Worm (Caenorhabditis elegans): Measurements from ENCODE around the gene Y65A5A.24.

The Y65A5A.24 gene

ce11 chrIV:16393668-16394067 is at the start of gene Y65A5A.24:
TSS of gene Y65A5A.24 (plus strand) at chrIV:16393968.
- TF ChIP-seq mbf-1 (tag; optimal IDR thresholded peaks at IDR 0.05) (no peak), ztf-11 (tag; optimal IDR thresholded peaks at IDR 0.05) (no peak), ztf-1 (GFP tag; conservative IDR thresholded peaks at IDR 0.05) (no peak), nhr-25 (tag; optimal IDR thresholded peaks at IDR 0.05) (no peak)

- TF ChIP-seq ceh-82 (tag; optimal IDR thresholded peaks at IDR 0.05): no peak
- TF ChIP-seq snpc-4 (tag; optimal IDR thresholded peaks at IDR 0.05): no peak
- no peak for TF ChIP-seq nhr-237 (tag; optimal IDR thresholded peaks at IDR 0.05)
- no peak for TF ChIP-seq nhr-77 (tag; optimal IDR thresholded peaks at IDR 0.05)
- TF ChIP-seq aly-2 (tag; optimal IDR thresholded peaks at IDR 0.05): no peak
- no peak for TF ChIP-seq nhr-11 (tag; optimal IDR thresholded peaks at IDR 0.05)
- no peak for TF ChIP-seq ztf-1 (GFP tag; conservative IDR thresholded peaks at IDR 0.05)
- TF ChIP-seq lin-13 (GFP tag; optimal IDR thresholded peaks at IDR 0.05): no peak
- TF ChIP-seq ama-1 (optimal IDR thresholded peaks at IDR 0.05): no peak
- TF ChIP-seq nhr-25 (tag; optimal IDR thresholded peaks at IDR 0.05): no peak
- no peak for TF ChIP-seq lin-39 (tag; optimal IDR thresholded peaks at IDR 0.05)
- TF ChIP-seq elt-1 (tag; optimal IDR thresholded peaks at IDR 0.05): no peak
- TF ChIP-seq sem-4 (tag; optimal IDR thresholded peaks at IDR 0.05): no peak
- TF ChIP-seq mbf-1 (tag; optimal IDR thresholded peaks at IDR 0.05): no peak
- TF ChIP-seq mdl-1 (tag; optimal IDR thresholded peaks at IDR 0.05): no peak
- TF ChIP-seq nhr-12 (tag; optimal IDR thresholded peaks at IDR 0.05): no peak
- no peak for TF ChIP-seq C34F6.9 (tag; optimal IDR thresholded peaks at IDR 0.05)
These were observed 47.3 kb upstream of the Y65A5A.24 start, which contains the start of gene C35D6.3 for ce11 chrIV:16346514-16346913. TSS of gene C35D6.3 (plus strand) at chrIV:16346814.

ce11 chrIV:16350690-16351089 is 43.1 kb upstream of the Y65A5A.24 start, which contains the start of gene C35D6.4:
TSS of gene C35D6.4 (plus strand) at chrIV:16350990.
- TF ChIP-seq nhr-12 (tag; optimal IDR thresholded peaks at IDR 0.05): no peak

- TF ChIP-seq nhr-129 (tag; optimal IDR thresholded peaks at IDR 0.05): no peak
- no peak for TF ChIP-seq zag-1 (tag; optimal IDR thresholded peaks at IDR 0.05)
- no peak for TF ChIP-seq nhr-21 (tag; optimal IDR thresholded peaks at IDR 0.05)
- no peak for TF ChIP-seq nhr-12 (tag; optimal IDR thresholded peaks at IDR 0.05)
- TF ChIP-seq ZK546.5 (tag; optimal IDR thresholded peaks at IDR 0.05): no peak
- no peak for TF ChIP-seq dmd-4 (tag; optimal IDR thresholded peaks at IDR 0.05)
- no peak for TF ChIP-seq ama-1 (optimal IDR thresholded peaks at IDR 0.05)
- TF ChIP-seq mdl-1 (tag; optimal IDR thresholded peaks at IDR 0.05): no peak
- no peak for TF ChIP-seq sma-9 (GFP tag; optimal IDR thresholded peaks at IDR 0.05)
- no peak for TF ChIP-seq sma-9 (tag; optimal IDR thresholded peaks at IDR 0.05)
- no peak for TF ChIP-seq nhr-237 (tag; optimal IDR thresholded peaks at IDR 0.05)
These were observed 29.2 kb upstream of the Y65A5A.24 start for ce11 chrIV:16364581-16364980.

DNA sequence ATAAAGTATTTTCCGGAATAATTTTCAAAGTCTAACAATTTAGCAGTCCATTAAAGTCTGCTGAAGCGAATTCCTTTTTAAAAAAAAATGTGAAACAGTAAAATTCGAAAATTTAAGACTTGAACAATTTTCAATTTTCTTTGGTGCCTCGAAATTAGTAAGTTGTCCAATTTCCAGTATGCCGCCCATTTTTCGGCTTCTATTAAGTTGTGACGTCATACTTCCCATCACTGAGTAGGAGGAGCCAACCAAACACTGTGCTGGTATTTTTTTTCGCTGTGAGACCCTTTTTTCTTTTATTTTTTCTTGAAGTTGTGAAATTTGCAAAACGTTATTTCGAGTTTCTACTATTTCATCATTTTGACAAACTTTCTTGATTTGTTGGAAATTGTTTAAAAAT is 23.2 kb upstream of the Y65A5A.24 start:
- no peak for TF ChIP-seq ztf-4 (tag; optimal IDR thresholded peaks at IDR 0.05)
- TF ChIP-seq ZK546.5 (tag; optimal IDR thresholded peaks at IDR 0.05): no peak
- no peak for TF ChIP-seq ztf-1 (GFP tag; conservative IDR thresholded peaks at IDR 0.05)
- TF ChIP-seq lin-13 (GFP tag; optimal IDR thresholded peaks at IDR 0.05): no peak
- TF ChIP-seq lin-11 (tag; optimal IDR thresholded peaks at IDR 0.05): no peak

DNA sequence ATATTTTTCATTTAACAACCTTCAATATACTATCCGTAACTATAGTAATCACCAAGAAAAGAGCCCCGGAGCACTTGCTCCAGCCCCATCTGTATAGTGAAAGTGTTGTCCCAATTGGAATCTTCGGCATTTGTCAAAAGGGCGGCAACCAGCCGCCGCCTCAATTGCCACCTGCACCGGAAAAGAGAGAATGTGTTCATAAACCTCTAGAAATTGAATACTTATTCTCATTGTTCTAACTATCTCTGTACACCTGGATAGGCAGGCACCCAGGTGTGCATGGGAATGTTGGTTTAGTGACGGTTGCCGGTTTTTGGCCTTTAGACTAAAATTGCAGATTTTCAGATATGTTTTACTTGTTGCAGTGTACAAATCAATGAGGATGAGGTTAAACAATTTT is 15.8 kb upstream of the Y65A5A.24 start:
- TF ChIP-seq blmp-1 (tag; optimal IDR thresholded peaks at IDR 0.05; ENCODE audit: insufficient read depth) (no peak), lin-13 (GFP tag; optimal IDR thresholded peaks at IDR 0.05) (no peak), mbf-1 (tag; optimal IDR thresholded peaks at IDR 0.05) (no peak), crh-2 (tag; optimal IDR thresholded peaks at IDR 0.05) (no peak), ztf-11 (tag; optimal IDR thresholded peaks at IDR 0.05) (no peak), Y55F3AM.14 (GFP tag; optimal IDR thresholded peaks at IDR 0.05) (no peak), ZK546.5 (tag; optimal IDR thresholded peaks at IDR 0.05) (no peak), nhr-77 (tag; optimal IDR thresholded peaks at IDR 0.05) (no peak), mab-5 (tag; optimal IDR thresholded peaks at IDR 0.05) (no peak)

DNA sequence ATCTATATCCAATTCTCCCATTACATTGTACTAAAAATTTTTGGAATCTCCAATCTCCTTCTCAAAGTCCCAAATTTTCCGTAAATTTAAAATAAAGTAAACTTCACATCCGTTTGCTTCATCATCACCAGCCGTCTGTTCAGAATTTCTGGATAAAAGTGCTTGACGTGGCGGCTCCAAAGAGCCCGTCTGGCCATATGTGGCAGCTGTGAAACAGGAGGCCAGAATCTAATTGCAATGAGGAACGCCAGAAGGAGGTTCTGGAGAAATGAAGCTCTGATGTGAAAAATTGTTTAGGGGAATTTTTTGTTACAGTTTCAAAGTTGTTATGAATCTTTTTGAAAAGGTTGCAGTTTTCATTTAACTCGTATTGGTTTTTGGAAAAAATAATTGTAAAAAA is 13.5 kb upstream of the Y65A5A.24 start:
- TF ChIP-seq peb-1 (tag; optimal IDR thresholded peaks at IDR 0.05) (no peak), fos-1 (tag; optimal IDR thresholded peaks at IDR 0.05) (no peak), gmeb-1 (tag; optimal IDR thresholded peaks at IDR 0.05) (no peak), nhr-21 (tag; optimal IDR thresholded peaks at IDR 0.05) (no peak), mdl-1 (tag; optimal IDR thresholded peaks at IDR 0.05) (no peak), ama-1 (optimal IDR thresholded peaks at IDR 0.05) (no peak), sma-9 (GFP tag; optimal IDR thresholded peaks at IDR 0.05) (no peak), sma-9 (tag; optimal IDR thresholded peaks at IDR 0.05) (no peak), unc-62 (GFP tag; optimal IDR thresholded peaks at IDR 0.05) (no peak), sem-4 (tag; optimal IDR thresholded peaks at IDR 0.05) (no peak), ztf-4 (tag; optimal IDR thresholded peaks at IDR 0.05) (no peak), egl-27 (tag; optimal IDR thresholded peaks at IDR 0.05) (no peak), nhr-25 (tag; optimal IDR thresholded peaks at IDR 0.05) (no peak), lsy-2 (tag; optimal IDR thresholded peaks at IDR 0.05) (no peak), Y55F3AM.14 (GFP tag; optimal IDR thresholded peaks at IDR 0.05) (no peak), ztf-1 (GFP tag; conservative IDR thresholded peaks at IDR 0.05) (no peak), lin-11 (tag; optimal IDR thresholded peaks at IDR 0.05) (no peak)

Measured in whole organism, L2 larva.